Worm (Caenorhabditis elegans) whole organism, L4 larva: ENCODE measurements around the gene cdc-48.1.

Source experiments
- D1046.2 ChIP-seq: fragments of 200-800 bp; sonication (Bioruptor generic); IDR thresholded peaks from 2 replicates; pipeline ENCODE4 v1.3.6; 2022; ENCODE audit warnings: missing genetic modification characterization, missing compliant biosample characterization
- F37D6.2 ChIP-seq: sonication (generic microtip); optimal IDR thresholded peaks from 2 replicates; lab custom pipeline; 2016; ENCODE audit warnings: mild to moderate bottlenecking, missing genetic modification characterization, missing compliant biosample characterization
- F44E2.7 ChIP-seq: fragments of 200-800 bp; sonication (Bioruptor generic); IDR thresholded peaks from 2 replicates; pipeline ENCODE4 v2.1.2; 2022; ENCODE audit warnings: missing genetic modification characterization, missing compliant biosample characterization
- F49E8.2 ChIP-seq: sonication (generic microtip); optimal IDR thresholded peaks from 2 replicates; lab custom pipeline; 2016; ENCODE audit warnings: missing compliant biosample characterization, mild to moderate bottlenecking, missing genetic modification characterization, borderline replicate concordance
- R02D3.7 ChIP-seq: fragments of 150-350 bp; sonication (generic microtip); optimal IDR thresholded peaks from 3 replicates; lab custom pipeline; 2014; ENCODE audit warnings: missing biosample characterization, missing genetic modification characterization
- T20F7.1 ChIP-seq: fragments of 200-800 bp; sonication (Bioruptor generic); optimal IDR thresholded peaks from 2 replicates; lab custom pipeline; 2018; ENCODE audit warnings: mild to moderate bottlenecking, missing genetic modification characterization, missing compliant biosample characterization
- Y5F2A.4 ChIP-seq: fragments of 200-800 bp; sonication (Bioruptor generic); optimal IDR thresholded peaks from 2 replicates; lab custom pipeline; 2018; ENCODE audit warnings: mild to moderate bottlenecking, missing genetic modification characterization, missing compliant biosample characterization
- ZK337.2 ChIP-seq: fragments of 200-800 bp; sonication (Bioruptor generic); IDR thresholded peaks from 2 replicates; pipeline ENCODE4 v1.3.6; 2022; ENCODE audit warnings: missing genetic modification reagents, missing genetic modification characterization, missing compliant biosample characterization
- aly-2 ChIP-seq: sonication (generic microtip); optimal IDR thresholded peaks from 2 replicates; lab custom pipeline; 2018; ENCODE audit warnings: missing biosample characterization, missing genetic modification characterization
- attf-4 ChIP-seq: sonication (generic microtip); optimal IDR thresholded peaks from 3 replicates; lab custom pipeline; 2017; ENCODE audit warnings: missing biosample characterization, missing genetic modification characterization
- ceh-32 ChIP-seq: sonication (generic microtip); optimal IDR thresholded peaks from 2 replicates; lab custom pipeline; 2016; ENCODE audit warnings: mild to moderate bottlenecking, missing genetic modification characterization, missing compliant biosample characterization; ENCODE audit not compliant: poor library complexity
- ces-1 ChIP-seq: fragments of 150-350 bp; sonication (generic microtip); optimal IDR thresholded peaks from 4 replicates; lab custom pipeline; 2014; ENCODE audit warnings: missing biosample characterization, missing genetic modification reagents, missing genetic modification characterization
- daf-12 ChIP-seq: fragments of 150-350 bp; optimal IDR thresholded peaks from 2 replicates; lab custom pipeline; 2014; ENCODE audit warnings: missing biosample characterization, missing genetic modification reagents, missing genetic modification characterization
- daf-16 ChIP-seq, 3 experiments: sonication (generic microtip); optimal IDR thresholded peaks; 2 replicates each; lab custom pipeline; 2016 to 2017; ENCODE audit warnings: missing genetic modification characterization in 3 of 3, missing genetic modification reagents in 3 of 3, mild to moderate bottlenecking in 2 of 3, missing compliant biosample characterization in 2 of 3, missing biosample characterization in 1 of 3, moderate library complexity in 1 of 3
- daf-19 ChIP-seq: fragments of 200-800 bp; sonication (Bioruptor generic); conservative IDR thresholded peaks from 2 replicates; pipeline ENCODE4 v1.3.6; 2022; ENCODE audit warnings: missing genetic modification characterization, missing compliant biosample characterization
- dmd-6 ChIP-seq: fragments of 200-800 bp; sonication (Bioruptor generic); IDR thresholded peaks from 2 replicates; pipeline ENCODE4 v1.3.6; 2022; ENCODE audit warnings: missing genetic modification reagents, missing genetic modification characterization, missing compliant biosample characterization
- dmd-8 ChIP-seq: fragments of 200-800 bp; sonication (Bioruptor generic); IDR thresholded peaks from 2 replicates; pipeline ENCODE4 v1.3.6; 2022; ENCODE audit warnings: missing genetic modification characterization, missing compliant biosample characterization
- duxl-1 ChIP-seq: sonication (generic microtip); optimal IDR thresholded peaks from 2 replicates; lab custom pipeline; 2016; ENCODE audit warnings: mild to moderate bottlenecking, missing genetic modification characterization, moderate library complexity, missing compliant biosample characterization; ENCODE audit not compliant: poor library complexity
- dve-1 ChIP-seq: sonication (generic microtip); optimal IDR thresholded peaks from 2 replicates; lab custom pipeline; 2017; ENCODE audit warnings: antibody characterized with exemption, mild to moderate bottlenecking, missing genetic modification characterization, missing compliant biosample characterization; ENCODE audit not compliant: insufficient read depth
- fos-1 ChIP-seq: fragments of 150-350 bp; optimal IDR thresholded peaks from 2 replicates; lab custom pipeline; 2014; ENCODE audit warnings: missing biosample characterization, missing genetic modification characterization
- gei-8 ChIP-seq: fragments of 200-800 bp; sonication (Bioruptor generic); optimal IDR thresholded peaks from 2 replicates; lab custom pipeline; 2018; ENCODE audit warnings: mild to moderate bottlenecking, missing genetic modification characterization, missing compliant biosample characterization
- hif-1 ChIP-seq, 2 experiments: sonication (generic microtip); optimal IDR thresholded peaks; 2 replicates each; lab custom pipeline; 2016 to 2017; ENCODE audit warnings: missing compliant biosample characterization in 2 of 2, missing genetic modification characterization in 2 of 2, missing genetic modification reagents in 2 of 2, missing genotype in 2 of 2, mild to moderate bottlenecking in 1 of 2
- hlh-11 ChIP-seq: fragments of 200-800 bp; sonication (Bioruptor generic); optimal IDR thresholded peaks from 2 replicates; lab custom pipeline; 2018; ENCODE audit warnings: mild to moderate bottlenecking, missing genetic modification characterization, missing compliant biosample characterization
- lim-7 ChIP-seq: fragments of 200-800 bp; sonication (Bioruptor generic); IDR thresholded peaks from 2 replicates; pipeline ENCODE4 v1.3.6; 2022; ENCODE audit warnings: missing genetic modification characterization, missing compliant biosample characterization
- lin-29 ChIP-seq: fragments of 200-800 bp; sonication (Bioruptor generic); IDR thresholded peaks from 2 replicates; pipeline ENCODE4 v1.3.6; 2022; ENCODE audit warnings: missing genetic modification reagents, missing genetic modification characterization, missing compliant biosample characterization
- madf-9 ChIP-seq: fragments of 200-800 bp; sonication (Bioruptor generic); conservative IDR thresholded peaks from 2 replicates; pipeline ENCODE4 v1.3.6; 2022; ENCODE audit warnings: missing genetic modification reagents, missing genetic modification characterization, missing compliant biosample characterization
- mdl-1 ChIP-seq, 2 experiments: fragments of 150-350 bp in 1 of 2; sonication (generic microtip) in 1 of 2; optimal IDR thresholded peaks; 2 replicates each; lab custom pipeline; 2014 to 2017; ENCODE audit warnings: missing biosample characterization in 2 of 2, missing genetic modification characterization in 2 of 2
- mxl-2 ChIP-seq: fragments of 200-800 bp; sonication (Bioruptor generic); conservative IDR thresholded peaks from 2 replicates; pipeline ENCODE4 v1.3.6; 2022; ENCODE audit warnings: missing genetic modification reagents, missing genetic modification characterization, missing compliant biosample characterization
- mxl-3 ChIP-seq: fragments of 200-800 bp; sonication (Bioruptor generic); optimal IDR thresholded peaks from 2 replicates; lab custom pipeline; 2018; ENCODE audit warnings: mild to moderate bottlenecking, missing genetic modification characterization, missing compliant biosample characterization
- nhr-11 ChIP-seq: fragments of 150-350 bp; optimal IDR thresholded peaks from 2 replicates; lab custom pipeline; 2014; ENCODE audit warnings: missing biosample characterization, missing genetic modification characterization
- nhr-237 ChIP-seq: sonication (generic microtip); optimal IDR thresholded peaks from 2 replicates; lab custom pipeline; 2017; ENCODE audit warnings: missing biosample characterization, missing genetic modification characterization
- nhr-28 ChIP-seq: fragments of 150-350 bp; optimal IDR thresholded peaks from 2 replicates; lab custom pipeline; 2014; ENCODE audit warnings: missing biosample characterization, missing genetic modification characterization
- nhr-41 ChIP-seq: fragments of 200-800 bp; sonication (Bioruptor generic); IDR thresholded peaks from 2 replicates; pipeline ENCODE4 v1.3.6; 2022; ENCODE audit warnings: missing genetic modification reagents, missing genetic modification characterization, missing compliant biosample characterization
- nhr-48 ChIP-seq: sonication (generic microtip); optimal IDR thresholded peaks from 2 replicates; lab custom pipeline; 2016; ENCODE audit warnings: mild to moderate bottlenecking, missing genetic modification characterization, missing compliant biosample characterization
- nhr-76 ChIP-seq: fragments of 150-350 bp; optimal IDR thresholded peaks from 2 replicates; lab custom pipeline; 2014; ENCODE audit warnings: missing biosample characterization, missing genetic modification characterization
- nhr-77 ChIP-seq: fragments of 150-350 bp; optimal IDR thresholded peaks from 2 replicates; lab custom pipeline; 2014; ENCODE audit warnings: missing biosample characterization, missing genetic modification characterization
- pha-4 ChIP-seq, 2 experiments: fragments of 150-350 bp in 1 of 2; fragments of 200-800 bp in 1 of 2; sonication (Bioruptor generic) in 1 of 2; IDR thresholded peaks in 1 of 2; optimal IDR thresholded peaks in 1 of 2; 2 replicates each; pipeline versions ENCODE4 v1.3.6 to Lab custom; 2014 to 2022; ENCODE audit warnings: missing genetic modification characterization in 2 of 2, missing genetic modification reagents in 2 of 2, missing biosample characterization in 1 of 2, missing compliant biosample characterization in 1 of 2
- pqm-1 ChIP-seq: sonication (generic microtip); optimal IDR thresholded peaks from 2 replicates; lab custom pipeline; 2017; ENCODE audit warnings: missing biosample characterization, missing genetic modification characterization
- saeg-2 ChIP-seq: fragments of 200-800 bp; sonication (Bioruptor generic); IDR thresholded peaks from 2 replicates; pipeline ENCODE4 v1.3.6; 2022; ENCODE audit warnings: missing genetic modification reagents, missing genetic modification characterization, missing compliant biosample characterization
- skn-1 ChIP-seq: fragments of 150-350 bp; optimal IDR thresholded peaks from 2 replicates; lab custom pipeline; 2014; ENCODE audit warnings: missing biosample characterization, missing genetic modification characterization
- spr-1 ChIP-seq: sonication (generic microtip); optimal IDR thresholded peaks from 2 replicates; lab custom pipeline; 2016; ENCODE audit warnings: mild to moderate bottlenecking, missing genetic modification characterization, missing compliant biosample characterization
- spr-3 ChIP-seq: fragments of 200-800 bp; sonication (Bioruptor generic); optimal IDR thresholded peaks from 2 replicates; lab custom pipeline; 2018; ENCODE audit warnings: mild to moderate bottlenecking, missing genetic modification characterization, missing compliant biosample characterization
- tra-1 ChIP-seq: fragments of 200-800 bp; sonication (Bioruptor generic); IDR thresholded peaks from 2 replicates; pipeline ENCODE4 v1.3.6; 2022; ENCODE audit warnings: missing genetic modification reagents, missing genetic modification characterization, missing compliant biosample characterization
- unc-39 ChIP-seq: sonication (generic microtip); optimal IDR thresholded peaks from 2 replicates; lab custom pipeline; 2017; ENCODE audit warnings: missing biosample characterization, missing genetic modification characterization
- unc-62 ChIP-seq, 3 experiments: fragments of 150-350 bp in 1 of 3; sonication (generic microtip); optimal IDR thresholded peaks in 2 of 3; peaks in 1 of 3; 1 replicate in 1 of 3; 2 replicates in 2 of 3; lab custom pipeline; 2014 to 2017; ENCODE audit warnings: missing biosample characterization in 3 of 3, missing genetic modification characterization in 3 of 3, missing genetic modification reagents in 3 of 3, missing genotype in 1 of 3
- zfp-2 ChIP-seq: sonication (generic microtip); optimal IDR thresholded peaks from 2 replicates; lab custom pipeline; 2016; ENCODE audit warnings: mild to moderate bottlenecking, missing genetic modification characterization, missing compliant biosample characterization

Gene cdc-48.1

ce11 chrII:10557206-10557574, 6.0 kb downstream of the cdc-48.1 start (continued):
- TF ChIP-seq skn-1 (tag; lab: Kevin White, UChicago) (no peak), lim-7 (no peak), dve-1 (tag; lab: Kevin White, UChicago) (peak; percentile 85), R02D3.7 (tag; lab: Kevin White, UChicago) (no peak), unc-62 (GFP tag; optimal IDR thresholded peaks at IDR 0.05 in 1 of 2; lab: Kevin White, UChicago) (peak in 1 of 2 experiments; percentile 70), unc-62 (tag; optimal IDR thresholded peaks at IDR 0.05; lab: Kevin White, UChicago) (no peak), Y5F2A.4 (GFP tag; lab: Kevin White, UChicago) (no peak), pha-4 (GFP tag; IDR thresholded peaks at IDR 0.05; lab: Robert Waterston, UW) (no peak), pha-4 (tag; optimal IDR thresholded peaks at IDR 0.05; lab: Kevin White, UChicago) (no peak), tra-1 (GFP tag; lab: Robert Waterston, UW) (0 out of 2 replicates have a peak, but pooled peaks have one; percentile 2), ces-1 (GFP tag; lab: Kevin White, UChicago) (no peak), pqm-1 (tag; lab: Kevin White, UChicago) (peak; percentile 26), daf-16 (GFP tag; optimal IDR thresholded peaks at IDR 0.05; lab: Kevin White, UChicago) (no peak), daf-16 (tag; optimal IDR thresholded peaks at IDR 0.05; lab: Kevin White, UChicago) (peak; percentile 95), saeg-2 (GFP tag; lab: Robert Waterston, UW) (no peak), mxl-3 (GFP tag; lab: Kevin White, UChicago) (peak; percentile 2), nhr-11 (peak; percentile 29), daf-19 (GFP tag; lab: Robert Waterston, UW) (no peak), nhr-48 (tag; lab: Kevin White, UChicago) (peak; percentile 0), T20F7.1 (peak; percentile 40)

ce11 chrII:10556550-10557205, 6.5 kb downstream of the cdc-48.1 start:
- TF ChIP-seq ceh-32 (tag; lab: Kevin White, UChicago) (no peak), F49E8.2 (tag; lab: Kevin White, UChicago) (no peak), spr-1 (tag; lab: Kevin White, UChicago) (no peak), fos-1 (tag; lab: Kevin White, UChicago) (no peak), lin-29 (no peak), saeg-2 (GFP tag; lab: Robert Waterston, UW) (no peak), dve-1 (tag; lab: Kevin White, UChicago) (no peak), zfp-2 (tag; lab: Kevin White, UChicago) (no peak), nhr-48 (tag; lab: Kevin White, UChicago) (no peak), D1046.2 (GFP tag; lab: Robert Waterston, UW) (no peak), Y5F2A.4 (GFP tag; lab: Kevin White, UChicago) (no peak), nhr-11 (no peak), aly-2 (tag; lab: Kevin White, UChicago) (no peak), duxl-1 (tag; lab: Kevin White, UChicago) (no peak), tra-1 (GFP tag; lab: Robert Waterston, UW) (0 out of 2 replicates have a peak, but pooled peaks have one; percentile 28), dmd-8 (GFP tag; lab: Robert Waterston, UW) (no peak), unc-39 (tag; lab: Kevin White, UChicago) (no peak), daf-12 (no peak), dmd-6 (GFP tag; lab: Robert Waterston, UW) (peak; percentile 67; the same call in 1 of the 2 replicates), hif-1 (tag; optimal IDR thresholded peaks at IDR 0.05; lab: Kevin White, UChicago) (peak in 1 of 2 experiments; percentile 24), nhr-77 (tag; lab: Kevin White, UChicago) (no peak), ZK337.2 (no peak), attf-4 (tag; lab: Kevin White, UChicago) (no peak), hlh-11 (tag; lab: Kevin White, UChicago) (peak; percentile 36), nhr-237 (no peak), nhr-41 (GFP tag; lab: Robert Waterston, UW) (0 out of 2 replicates have a peak, but pooled peaks have one; percentile 24), spr-3 (GFP tag; lab: Kevin White, UChicago) (no peak), nhr-76 (tag; lab: Kevin White, UChicago) (no peak), mxl-2 (no peak), lim-7 (no peak), madf-9 (no peak; the same call in 1 of the 2 replicates), nhr-28 (tag; lab: Kevin White, UChicago) (peak; percentile 16), mdl-1 (tag; optimal IDR thresholded peaks at IDR 0.05; lab: Kevin White, UChicago) (no peak), F44E2.7 (GFP tag; lab: Robert Waterston, UW) (no peak), F37D6.2 (tag; lab: Kevin White, UChicago) (no peak), gei-8 (GFP tag; lab: Kevin White, UChicago) (no peak)
